Worm (Caenorhabditis elegans) whole organism, L1 larva: ENCODE data around the gene C09H5.7.

ENCODE experiments used
- ama-1 ChIP-seq: fragments of 150-350 bp; optimal IDR thresholded peaks from 2 replicates; lab custom pipeline; 2014
- dpl-1 ChIP-seq, 3 experiments: fragments of 150-350 bp in 2 of 3; sonication (generic microtip) in 1 of 3; optimal IDR thresholded peaks; 2 replicates each; lab custom pipeline; 2014 to 2017; ENCODE audit warnings: missing biosample characterization in 3 of 3, missing genetic modification characterization in 3 of 3, missing genetic modification reagents in 3 of 3
- elt-2 ChIP-seq: sonication (generic microtip); optimal IDR thresholded peaks from 2 replicates; lab custom pipeline; 2016; ENCODE audit warnings: missing genetic modification characterization, mild to moderate bottlenecking, inconsistent platforms, missing compliant biosample characterization, missing genetic modification reagents
- irx-1 ChIP-seq: sonication (generic microtip); optimal IDR thresholded peaks from 2 replicates; lab custom pipeline; 2016; ENCODE audit warnings: missing genetic modification characterization, missing compliant biosample characterization
- lin-15B ChIP-seq: fragments of 150-350 bp; sonication (generic microtip); optimal IDR thresholded peaks from 3 replicates; lab custom pipeline; 2014; ENCODE audit warnings: missing biosample characterization, missing genetic modification characterization
- lir-3 ChIP-seq: sonication (generic microtip); optimal IDR thresholded peaks from 2 replicates; lab custom pipeline; 2016; ENCODE audit warnings: mild to moderate bottlenecking, missing genetic modification characterization, moderate library complexity, missing compliant biosample characterization; ENCODE audit not compliant: poor library complexity
- nhr-76 ChIP-seq: sonication (generic microtip); optimal IDR thresholded peaks from 2 replicates; lab custom pipeline; 2017; ENCODE audit warnings: missing biosample characterization, missing genetic modification characterization
- nhr-85 ChIP-seq: sonication (generic microtip); peaks from one replicate; lab custom pipeline; 2016; ENCODE audit warnings: missing genetic modification characterization, inconsistent platforms, missing compliant biosample characterization
- skn-1 ChIP-seq: fragments of 150-350 bp; optimal IDR thresholded peaks from 2 replicates; lab custom pipeline; 2014; ENCODE audit warnings: missing biosample characterization, missing genetic modification characterization
- ztf-4 ChIP-seq: fragments of 150-350 bp; optimal IDR thresholded peaks from 2 replicates; lab custom pipeline; 2014; ENCODE audit warnings: missing biosample characterization, missing genetic modification characterization

DNA sequence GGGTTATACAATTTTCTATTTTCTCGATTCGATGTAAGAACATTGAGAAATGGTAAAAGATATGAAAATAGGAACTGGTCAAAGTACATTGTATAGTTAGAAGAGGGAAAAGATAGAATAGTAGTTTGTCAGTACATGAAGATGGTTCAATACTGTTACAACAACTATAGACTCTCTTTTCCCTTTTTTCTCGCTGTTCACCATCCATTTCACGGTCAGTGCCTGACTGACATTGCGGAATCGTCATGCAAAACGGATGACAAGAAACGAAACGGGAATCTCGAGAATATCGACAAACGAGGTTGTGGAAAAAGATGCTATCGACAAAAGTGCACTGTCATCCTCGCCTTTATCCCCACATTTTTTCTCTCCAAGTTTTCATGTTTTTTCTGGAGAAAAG, 41.4 kb downstream of the C09H5.7 start:
- no peak for TF ChIP-seq lin-15B (tag; lab: Kevin White, UChicago)
- TF ChIP-seq nhr-76 (tag; lab: Kevin White, UChicago) = no peak
- TF ChIP-seq irx-1 = no peak
- no peak for TF ChIP-seq lir-3
- no peak for TF ChIP-seq skn-1 (tag; lab: Kevin White, UChicago)
- no peak for TF ChIP-seq elt-2 (tag; lab: Kevin White, UChicago)
- TF ChIP-seq ztf-4 (tag; lab: Kevin White, UChicago) = no peak
- TF ChIP-seq ama-1 (lab: Kevin White, UChicago) = no peak
- no peak for TF ChIP-seq dpl-1 (GFP tag; optimal IDR thresholded peaks at IDR 0.05; lab: Kevin White, UChicago)
- TF ChIP-seq nhr-85 = no peak
